Worm (Caenorhabditis elegans) whole organism, L1 larva: ENCODE measurements around the gene K10H10.7.

Experiments
- C04F5.9 ChIP-seq: sonication (generic microtip); optimal IDR thresholded peaks from 2 replicates; lab custom pipeline; 2016; ENCODE audit warnings: missing genetic modification characterization, missing compliant biosample characterization
- F16B12.6 ChIP-seq: fragments of 150-350 bp; optimal IDR thresholded peaks from 2 replicates; lab custom pipeline; 2014; ENCODE audit warnings: missing biosample characterization, missing genetic modification characterization
- Y116A8C.19 ChIP-seq: sonication (generic microtip); optimal IDR thresholded peaks from 2 replicates; lab custom pipeline; 2016; ENCODE audit warnings: missing compliant biosample characterization, missing genetic modification characterization, borderline replicate concordance
- aha-1 ChIP-seq: fragments of 150-350 bp; optimal IDR thresholded peaks from 2 replicates; lab custom pipeline; 2014; ENCODE audit warnings: missing biosample characterization, missing genetic modification characterization
- alr-1 ChIP-seq: fragments of 200-800 bp; sonication (Bioruptor generic); optimal IDR thresholded peaks from 2 replicates; lab custom pipeline; 2018; ENCODE audit warnings: borderline replicate concordance, mild to moderate bottlenecking, missing genetic modification characterization, missing compliant biosample characterization
- ama-1 ChIP-seq: fragments of 150-350 bp; optimal IDR thresholded peaks from 2 replicates; lab custom pipeline; 2014
- blmp-1 ChIP-seq: fragments of 150-350 bp; optimal IDR thresholded peaks from 2 replicates; lab custom pipeline; 2014; ENCODE audit warnings: missing biosample characterization, missing genetic modification characterization
- ceh-63 ChIP-seq: fragments of 200-800 bp; sonication (Bioruptor generic); optimal IDR thresholded peaks from 2 replicates; lab custom pipeline; 2018; ENCODE audit warnings: mild to moderate bottlenecking, missing genetic modification characterization, missing compliant biosample characterization
- dpl-1 ChIP-seq, 3 experiments: fragments of 150-350 bp in 2 of 3; sonication (generic microtip) in 1 of 3; optimal IDR thresholded peaks; 2 replicates each; lab custom pipeline; 2014 to 2017; ENCODE audit warnings: missing biosample characterization in 3 of 3, missing genetic modification characterization in 3 of 3, missing genetic modification reagents in 3 of 3
- efl-1 ChIP-seq, 4 experiments: fragments of 150-350 bp; optimal IDR thresholded peaks in 3 of 4; peaks in 1 of 4; 1 replicate in 1 of 4; 2 replicates in 3 of 4; lab custom pipeline; 2014; ENCODE audit warnings: missing biosample characterization in 2 of 4, missing genetic modification characterization in 2 of 4, missing genetic modification reagents in 2 of 4
- efl-3 ChIP-seq: fragments of 200-800 bp; sonication (Bioruptor generic); optimal IDR thresholded peaks from 2 replicates; lab custom pipeline; 2018; ENCODE audit warnings: mild to moderate bottlenecking, missing genetic modification characterization, missing compliant biosample characterization
- elt-3 ChIP-seq, 6 experiments: fragments of 150-350 bp in 1 of 6; sonication (generic microtip); optimal IDR thresholded peaks; 2 replicates each; lab custom pipeline; 2017 to 2018; ENCODE audit warnings: missing biosample characterization in 6 of 6, missing genetic modification characterization in 6 of 6, inconsistent platforms in 1 of 6
- fkh-8 ChIP-seq: sonication (generic microtip); optimal IDR thresholded peaks from 2 replicates; lab custom pipeline; 2016; ENCODE audit warnings: mild to moderate bottlenecking, missing genetic modification characterization, missing compliant biosample characterization
- hpl-2 ChIP-seq: fragments of 150-350 bp; optimal IDR thresholded peaks from 2 replicates; lab custom pipeline; 2014; ENCODE audit warnings: missing biosample characterization, missing genetic modification reagents, missing genetic modification characterization
- isw-1 ChIP-seq: fragments of 200-800 bp; sonication (Bioruptor generic); IDR thresholded peaks from 2 replicates; pipeline ENCODE4 v1.3.6; 2022; ENCODE audit warnings: missing genetic modification characterization, missing compliant biosample characterization
- lin-14 ChIP-seq: fragments of 200-800 bp; sonication (Bioruptor generic); optimal IDR thresholded peaks from 2 replicates; lab custom pipeline; 2018; ENCODE audit warnings: mild to moderate bottlenecking, missing genetic modification characterization, moderate library complexity, missing compliant biosample characterization
- lin-35 ChIP-seq, 2 experiments: fragments of 150-350 bp; optimal IDR thresholded peaks; 2 replicates each; lab custom pipeline; 2014; ENCODE audit warnings: missing biosample characterization in 2 of 2, missing genetic modification characterization in 2 of 2, missing genetic modification reagents in 2 of 2
- lin-39 ChIP-seq: fragments of 150-350 bp; optimal IDR thresholded peaks from 2 replicates; lab custom pipeline; 2014; ENCODE audit warnings: missing biosample characterization, missing genetic modification reagents, missing genetic modification characterization
- lsy-2 ChIP-seq, 2 experiments: fragments of 150-350 bp; optimal IDR thresholded peaks; 2 replicates each; lab custom pipeline; 2014; ENCODE audit warnings: missing biosample characterization in 2 of 2, missing genetic modification characterization in 2 of 2
- mef-2 ChIP-seq: fragments of 150-350 bp; optimal IDR thresholded peaks from 2 replicates; lab custom pipeline; 2014; ENCODE audit warnings: missing biosample characterization, missing genetic modification characterization
- mep-1 ChIP-seq: fragments of 150-350 bp; optimal IDR thresholded peaks from 2 replicates; lab custom pipeline; 2014; ENCODE audit warnings: missing biosample characterization, missing genetic modification characterization
- nhr-19 ChIP-seq: fragments of 200-800 bp; sonication (Bioruptor generic); conservative IDR thresholded peaks from 2 replicates; pipeline ENCODE4 v1.3.6; 2022; ENCODE audit warnings: missing genetic modification characterization, missing compliant biosample characterization
- nhr-20 ChIP-seq: sonication (generic microtip); optimal IDR thresholded peaks from 2 replicates; lab custom pipeline; 2016; ENCODE audit warnings: mild to moderate bottlenecking, missing genetic modification characterization, missing compliant biosample characterization
- nhr-237 ChIP-seq: fragments of 150-350 bp; optimal IDR thresholded peaks from 2 replicates; lab custom pipeline; 2014; ENCODE audit warnings: missing biosample characterization, missing genetic modification characterization
- nhr-28 ChIP-seq: fragments of 150-350 bp; optimal IDR thresholded peaks from 2 replicates; lab custom pipeline; 2014; ENCODE audit warnings: missing biosample characterization, missing genetic modification characterization
- nhr-71 ChIP-seq: sonication (generic microtip); optimal IDR thresholded peaks from 2 replicates; lab custom pipeline; 2016; ENCODE audit warnings: mild to moderate bottlenecking, missing genetic modification characterization, moderate library complexity, missing compliant biosample characterization
- nhr-76 ChIP-seq: sonication (generic microtip); optimal IDR thresholded peaks from 2 replicates; lab custom pipeline; 2017; ENCODE audit warnings: missing biosample characterization, missing genetic modification characterization
- nhr-77 ChIP-seq: fragments of 150-350 bp; optimal IDR thresholded peaks from 2 replicates; lab custom pipeline; 2014; ENCODE audit warnings: missing biosample characterization, missing genetic modification characterization
- nhr-85 ChIP-seq: sonication (generic microtip); peaks from one replicate; lab custom pipeline; 2016; ENCODE audit warnings: missing genetic modification characterization, inconsistent platforms, missing compliant biosample characterization
- nhr-90 ChIP-seq: sonication (generic microtip); optimal IDR thresholded peaks from 2 replicates; lab custom pipeline; 2016; ENCODE audit warnings: mild to moderate bottlenecking, missing genetic modification characterization, missing compliant biosample characterization; ENCODE audit not compliant: poor library complexity
- pag-3 ChIP-seq: sonication (generic microtip); optimal IDR thresholded peaks from 2 replicates; lab custom pipeline; 2017; ENCODE audit warnings: missing genetic modification characterization, mild to moderate bottlenecking, missing compliant biosample characterization, antibody characterized with exemption, borderline replicate concordance; ENCODE audit not compliant: insufficient read depth
- rnt-1 ChIP-seq: sonication (generic microtip); optimal IDR thresholded peaks from 2 replicates; lab custom pipeline; 2016; ENCODE audit warnings: mild to moderate bottlenecking, missing genetic modification characterization, moderate library complexity, missing compliant biosample characterization
- skn-1 ChIP-seq: fragments of 150-350 bp; optimal IDR thresholded peaks from 2 replicates; lab custom pipeline; 2014; ENCODE audit warnings: missing biosample characterization, missing genetic modification characterization
- snu-23 ChIP-seq: sonication (generic microtip); optimal IDR thresholded peaks from 2 replicates; lab custom pipeline; 2016; ENCODE audit warnings: missing genetic modification characterization, missing compliant biosample characterization
- unc-130 ChIP-seq: fragments of 150-350 bp; optimal IDR thresholded peaks from 2 replicates; lab custom pipeline; 2017; ENCODE audit warnings: missing biosample characterization, missing genetic modification characterization, inconsistent platforms
- unc-30 ChIP-seq: sonication (generic microtip); optimal IDR thresholded peaks from 2 replicates; lab custom pipeline; 2017; ENCODE audit warnings: missing biosample characterization, missing genetic modification characterization
- unc-62 ChIP-seq: fragments of 150-350 bp; optimal IDR thresholded peaks from 2 replicates; lab custom pipeline; 2014; ENCODE audit warnings: missing biosample characterization, missing genetic modification reagents, missing genetic modification characterization
- xbp-1 ChIP-seq: sonication (generic microtip); optimal IDR thresholded peaks from 2 replicates; lab custom pipeline; 2016; ENCODE audit warnings: missing genetic modification characterization, missing compliant biosample characterization
- zip-4 ChIP-seq: fragments of 200-800 bp; sonication (Bioruptor generic); optimal IDR thresholded peaks from 2 replicates; lab custom pipeline; 2018; ENCODE audit warnings: mild to moderate bottlenecking, missing genetic modification characterization, moderate library complexity, missing compliant biosample characterization
- ztf-11 ChIP-seq, 2 experiments: sonication (generic microtip); optimal IDR thresholded peaks; 2 replicates each; lab custom pipeline; 2016 to 2017; ENCODE audit warnings: missing genetic modification characterization in 2 of 2, missing biosample characterization in 1 of 2, missing compliant biosample characterization in 1 of 2

The K10H10.7 gene

ce11 chrII:14501447-14501846 is 6.0 kb downstream of the K10H10.7 start, which contains the start of gene K10H10.5:
TSS of gene K10H10.5 (plus strand) at chrII:14501747.
- no peak for TF ChIP-seq unc-62 (GFP tag; lab: Kevin White, UChicago)
- TF ChIP-seq ama-1 (lab: Kevin White, UChicago) = no peak
- no peak for TF ChIP-seq aha-1 (tag; lab: Kevin White, UChicago)

- TF ChIP-seq fkh-8 (tag; lab: Kevin White, UChicago) = no peak
- TF ChIP-seq unc-62 (GFP tag; lab: Kevin White, UChicago) = no peak
- no peak for TF ChIP-seq efl-1 (optimal IDR thresholded peaks at IDR 0.05; lab: Kevin White, UChicago)
- no peak for TF ChIP-seq efl-1 (GFP tag; optimal IDR thresholded peaks at IDR 0.05 in 1 of 2; lab: Kevin White, UChicago)
- TF ChIP-seq nhr-71 (tag; lab: Kevin White, UChicago) = no peak
- no peak for TF ChIP-seq C04F5.9 (tag; lab: Kevin White, UChicago)
- no peak for TF ChIP-seq dpl-1 (GFP tag; optimal IDR thresholded peaks at IDR 0.05; lab: Kevin White, UChicago)
- no peak for TF ChIP-seq nhr-90 (tag; lab: Kevin White, UChicago)
- no peak for TF ChIP-seq hpl-2 (GFP tag; lab: Kevin White, UChicago)
- no peak for TF ChIP-seq mef-2 (tag; lab: Kevin White, UChicago)
- no peak for TF ChIP-seq ceh-63 (GFP tag; lab: Kevin White, UChicago)
- no peak for TF ChIP-seq pag-3
- no peak for TF ChIP-seq lin-35 (GFP tag; optimal IDR thresholded peaks at IDR 0.05; lab: Kevin White, UChicago)
- no peak for TF ChIP-seq rnt-1 (tag; lab: Kevin White, UChicago)
- TF ChIP-seq Y116A8C.19 (tag; lab: Kevin White, UChicago) = no peak
- no peak for TF ChIP-seq F16B12.6 (tag; lab: Kevin White, UChicago)
- no peak for TF ChIP-seq ama-1 (lab: Kevin White, UChicago)
- no peak for TF ChIP-seq mep-1 (tag; lab: Kevin White, UChicago)
- TF ChIP-seq ztf-11 (tag; optimal IDR thresholded peaks at IDR 0.05; lab: Kevin White, UChicago) = no peak
- TF ChIP-seq elt-3 (tag; optimal IDR thresholded peaks at IDR 0.05; lab: Kevin White, UChicago) = no peak
- no peak for TF ChIP-seq nhr-77
These were observed 7.3 kb downstream of the K10H10.7 start, which contains the start of gene K10H10.4 for ce11 chrII:14500122-14500521. TSS of gene K10H10.4 (plus strand) at chrII:14500422.

- TF ChIP-seq lin-35 (GFP tag; optimal IDR thresholded peaks at IDR 0.05; lab: Kevin White, UChicago) (peak; percentile 13 to 21), nhr-28 (tag; lab: Kevin White, UChicago) (no peak), nhr-237 (no peak), snu-23 (GFP tag; lab: Kevin White, UChicago) (peak; percentile 41), elt-3 (tag; optimal IDR thresholded peaks at IDR 0.05; lab: Kevin White, UChicago) (peak in 2 of 6 experiments; percentile 19 to 26), isw-1 (no peak), unc-30 (tag; lab: Kevin White, UChicago) (no peak), efl-1 (optimal IDR thresholded peaks at IDR 0.05; lab: Kevin White, UChicago) (no peak), efl-1 (GFP tag; optimal IDR thresholded peaks at IDR 0.05 in 1 of 2; lab: Kevin White, UChicago) (no peak), zip-4 (GFP tag; lab: Kevin White, UChicago) (no peak), xbp-1 (tag; lab: Kevin White, UChicago) (no peak), nhr-71 (tag; lab: Kevin White, UChicago) (no peak), skn-1 (tag; lab: Kevin White, UChicago) (peak; percentile 87), lin-39 (no peak), nhr-85 (tag; lab: Kevin White, UChicago) (peak; percentile 47), nhr-20 (tag; lab: Kevin White, UChicago) (peak; percentile 67), nhr-76 (tag; lab: Kevin White, UChicago) (no peak), lsy-2 (tag; optimal IDR thresholded peaks at IDR 0.05; lab: Kevin White, UChicago) (no peak), alr-1 (tag; lab: Kevin White, UChicago) (no peak), lin-14 (no peak), blmp-1 (tag; lab: Kevin White, UChicago) (peak; percentile 43), Y116A8C.19 (tag; lab: Kevin White, UChicago) (no peak), mep-1 (tag; lab: Kevin White, UChicago) (peak; percentile 35), efl-3 (no peak), unc-130 (no peak), nhr-19 (GFP tag; lab: Robert Waterston, UW) (0 out of 2 replicates have a peak, but pooled peaks have one; percentile 3)
These were observed 9.6 kb downstream of the K10H10.7 start, which contains the start of gene dhs-8 for ce11 chrII:14497848-14498247. TSS of gene dhs-8 (plus strand) at chrII:14498026.
